Worm (Caenorhabditis elegans) whole organism, late embryonic: ENCODE data around the gene txbp-3.

Experiments
- C38D4.7 ChIP-seq: fragments of 200-800 bp; sonication (Bioruptor generic); optimal IDR thresholded peaks from 2 replicates; lab custom pipeline; 2018; ENCODE audit warnings: mild to moderate bottlenecking, missing genetic modification characterization, moderate library complexity, missing compliant biosample characterization
- ama-1 ChIP-seq: fragments of 150-350 bp; optimal IDR thresholded peaks from 2 replicates; lab custom pipeline; 2014
- ceh-19 ChIP-seq: fragments of 200-800 bp; sonication (Bioruptor generic); optimal IDR thresholded peaks from 2 replicates; lab custom pipeline; 2018; ENCODE audit warnings: mild to moderate bottlenecking, missing genetic modification characterization, missing compliant biosample characterization
- ceh-31 ChIP-seq: sonication (generic microtip); optimal IDR thresholded peaks from 2 replicates; lab custom pipeline; 2016; ENCODE audit warnings: missing genetic modification characterization, missing compliant biosample characterization
- dve-1 ChIP-seq: sonication (generic microtip); optimal IDR thresholded peaks from 2 replicates; lab custom pipeline; 2017; ENCODE audit warnings: antibody characterized with exemption, mild to moderate bottlenecking, missing genetic modification characterization, missing compliant biosample characterization
- mec-3 ChIP-seq: sonication (generic microtip); optimal IDR thresholded peaks from 2 replicates; lab custom pipeline; 2016; ENCODE audit warnings: borderline replicate concordance, missing genetic modification characterization, missing compliant biosample characterization
- nhr-232 ChIP-seq: sonication (generic microtip); optimal IDR thresholded peaks from 2 replicates; lab custom pipeline; 2016; ENCODE audit warnings: missing genetic modification characterization, missing compliant biosample characterization
- pag-3 ChIP-seq: sonication (generic microtip); optimal IDR thresholded peaks from 2 replicates; lab custom pipeline; 2016; ENCODE audit warnings: missing compliant biosample characterization, missing genetic modification characterization, borderline replicate concordance
- pha-4 ChIP-seq: fragments of 150-350 bp; optimal IDR thresholded peaks from 2 replicates; lab custom pipeline; 2018; ENCODE audit warnings: missing biosample characterization, missing genetic modification reagents, missing genetic modification characterization
- syd-9 ChIP-seq: sonication (generic microtip); optimal IDR thresholded peaks from 2 replicates; lab custom pipeline; 2016; ENCODE audit warnings: mild to moderate bottlenecking, missing genetic modification characterization, moderate library complexity, missing compliant biosample characterization
- tbx-2 ChIP-seq: sonication (generic microtip); optimal IDR thresholded peaks from 2 replicates; lab custom pipeline; 2016; ENCODE audit warnings: missing genetic modification characterization, missing compliant biosample characterization
- unc-86 ChIP-seq: sonication (generic microtip); optimal IDR thresholded peaks from 2 replicates; lab custom pipeline; 2016; ENCODE audit warnings: missing genetic modification characterization, missing compliant biosample characterization

DNA sequence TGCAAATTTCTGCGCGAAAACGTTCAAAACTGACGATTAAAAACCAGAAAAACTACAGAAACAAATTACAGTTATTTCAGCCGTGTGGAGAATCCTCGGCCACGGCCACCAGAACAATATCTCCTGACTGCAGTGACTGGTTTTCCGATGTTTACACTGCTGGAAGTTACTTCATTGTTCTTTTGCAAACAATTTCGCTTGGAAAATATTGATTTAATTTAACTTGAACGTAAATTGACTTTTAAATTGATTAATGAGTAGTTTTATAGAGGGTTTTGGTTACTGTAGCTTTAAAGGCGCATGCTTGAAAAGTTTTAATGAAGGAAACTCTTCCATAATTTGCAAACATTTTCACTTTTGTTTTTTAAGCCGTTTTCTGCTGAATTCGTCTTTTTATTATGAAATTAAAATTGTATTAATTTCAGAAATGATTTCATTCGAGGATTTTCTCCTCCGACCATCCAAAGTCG is 48.3 kb downstream of the txbp-3 start, which contains the start of gene smcr-8:
- no peak for TF ChIP-seq ama-1 (lab: Kevin White, UChicago)
- no peak for TF ChIP-seq tbx-2 (tag; lab: Kevin White, UChicago)
- no peak for TF ChIP-seq C38D4.7 (GFP tag; lab: Kevin White, UChicago)
- no peak for TF ChIP-seq syd-9 (tag; lab: Kevin White, UChicago)
- TF ChIP-seq pag-3 (tag; lab: Kevin White, UChicago), result no peak
- no peak for TF ChIP-seq dve-1
- TF ChIP-seq ceh-19, result no peak
- TF ChIP-seq unc-86, result no peak
- no peak for TF ChIP-seq ceh-31
- TF ChIP-seq pha-4 (tag; lab: Kevin White, UChicago), result no peak
- TF ChIP-seq mec-3 (tag; lab: Kevin White, UChicago), result no peak
- TF ChIP-seq nhr-232 (tag; lab: Kevin White, UChicago), result no peak
